Fruit fly (Drosophila melanogaster) S2 (cell line): ENCODE measurements around the gene CG2187.

ENCODE experiments used
- CG8478 ChIP-seq: fragments of >200 bp; optimal IDR thresholded peaks from 2 replicates; lab custom pipeline; 2018
- CTCF ChIP-seq, 2 experiments: fragments of >200 bp; optimal IDR thresholded peaks; 2 replicates each; lab custom pipeline; 2018

- no peak for TF ChIP-seq CTCF (optimal IDR thresholded peaks at IDR 0.05; lab: Kevin White, UChicago)
- no peak for TF ChIP-seq CG8478 (lab: Kevin White, UChicago)
Measured at dm6 chr3R:31739067-31739786, 19.2 kb downstream of the CG2187 start.
